Worm (Caenorhabditis elegans): ENCODE measurements around the gene C08G9.1.

ce11 chrIV:7641758-7642157, 16.8 kb upstream of the C08G9.1 start, which contains the start of gene nep-16:
- no peak for TF ChIP-seq hlh-6 (tag; optimal IDR thresholded peaks at IDR 0.05)
- no peak for TF ChIP-seq pha-4 (tag; optimal IDR thresholded peaks at IDR 0.05)
- no peak for TF ChIP-seq ceh-34 (tag; optimal IDR thresholded peaks at IDR 0.05)
- no peak for TF ChIP-seq pag-3 (tag; optimal IDR thresholded peaks at IDR 0.05; ENCODE audit: borderline replicate concordance)

Measured in whole organism, late embryonic.